Worm (Caenorhabditis elegans) whole organism, L1 larva: Measurements from ENCODE around the gene nlg-1.

Experiments used
- C16A3.4 ChIP-seq: fragments of 150-350 bp; optimal IDR thresholded peaks from 2 replicates; lab custom pipeline; 2014; ENCODE audit warnings: missing biosample characterization, missing genetic modification characterization
- ceh-82 ChIP-seq, 3 experiments: fragments of 150-350 bp in 1 of 3; sonication (generic microtip) in 2 of 3; optimal IDR thresholded peaks; 2 replicates each; lab custom pipeline; 2014 to 2017; ENCODE audit warnings: missing biosample characterization in 3 of 3, missing genetic modification characterization in 3 of 3
- dsc-1 ChIP-seq: sonication (generic microtip); optimal IDR thresholded peaks from 2 replicates; lab custom pipeline; 2016; ENCODE audit warnings: mild to moderate bottlenecking, missing genetic modification characterization, missing compliant biosample characterization
- jun-1 ChIP-seq: fragments of 150-350 bp; optimal IDR thresholded peaks from 2 replicates; lab custom pipeline; 2014; ENCODE audit warnings: missing biosample characterization, missing genetic modification reagents, missing genetic modification characterization
- lin-35 ChIP-seq, 2 experiments: fragments of 150-350 bp; optimal IDR thresholded peaks; 2 replicates each; lab custom pipeline; 2014; ENCODE audit warnings: missing biosample characterization in 2 of 2, missing genetic modification characterization in 2 of 2, missing genetic modification reagents in 2 of 2
- lsy-2 ChIP-seq, 2 experiments: fragments of 150-350 bp; optimal IDR thresholded peaks; 2 replicates each; lab custom pipeline; 2014; ENCODE audit warnings: missing biosample characterization in 2 of 2, missing genetic modification characterization in 2 of 2
- nhr-12 ChIP-seq: sonication (generic microtip); optimal IDR thresholded peaks from 2 replicates; lab custom pipeline; 2017; ENCODE audit warnings: missing biosample characterization, missing genetic modification characterization
- nhr-77 ChIP-seq: fragments of 150-350 bp; optimal IDR thresholded peaks from 2 replicates; lab custom pipeline; 2014; ENCODE audit warnings: missing biosample characterization, missing genetic modification characterization
- nhr-90 ChIP-seq: sonication (generic microtip); optimal IDR thresholded peaks from 2 replicates; lab custom pipeline; 2016; ENCODE audit warnings: mild to moderate bottlenecking, missing genetic modification characterization, missing compliant biosample characterization; ENCODE audit not compliant: poor library complexity
- snpc-4 ChIP-seq: fragments of 150-350 bp; optimal IDR thresholded peaks from 2 replicates; lab custom pipeline; 2014; ENCODE audit warnings: missing biosample characterization, missing genetic modification characterization
- tbx-2 ChIP-seq: sonication (generic microtip); optimal IDR thresholded peaks from 2 replicates; lab custom pipeline; 2016; ENCODE audit warnings: missing genetic modification characterization, missing compliant biosample characterization
- zag-1 ChIP-seq: fragments of 150-350 bp; optimal IDR thresholded peaks from 2 replicates; lab custom pipeline; 2014; ENCODE audit warnings: missing biosample characterization, missing genetic modification characterization

DNA sequence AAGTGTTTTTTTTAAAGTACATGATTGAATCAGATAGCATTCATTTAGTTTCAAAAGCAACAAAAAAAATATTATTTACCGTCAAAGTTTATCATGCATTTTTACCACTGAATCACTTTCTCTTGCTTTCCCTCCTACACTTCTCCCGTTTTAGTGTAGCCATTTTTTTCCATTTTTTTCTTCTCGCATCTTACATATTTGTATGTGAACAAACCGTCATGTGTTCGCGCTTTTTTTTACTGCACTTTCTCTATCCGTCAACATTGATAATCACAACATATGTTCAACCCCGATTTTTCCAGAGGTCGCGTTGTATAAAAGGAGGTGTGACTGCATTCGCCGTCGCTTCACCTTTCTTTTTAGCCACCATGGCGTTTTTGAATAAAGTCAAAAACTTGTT is 45.9 kb upstream of the nlg-1 start, which contains the start of gene gck-4:
- TF ChIP-seq dsc-1 (tag; lab: Kevin White, UChicago), result no peak
- TF ChIP-seq nhr-90 (tag; lab: Kevin White, UChicago), result no peak
- TF ChIP-seq nhr-77 (tag; lab: Kevin White, UChicago), result no peak
- no peak for TF ChIP-seq snpc-4 (tag; lab: Kevin White, UChicago)
- no peak for TF ChIP-seq zag-1 (tag; lab: Kevin White, UChicago)
- no peak for TF ChIP-seq lin-35 (GFP tag; optimal IDR thresholded peaks at IDR 0.05; lab: Kevin White, UChicago)
- TF ChIP-seq C16A3.4 (tag; lab: Kevin White, UChicago), result no peak
- no peak for TF ChIP-seq tbx-2
- no peak for TF ChIP-seq lsy-2 (tag; optimal IDR thresholded peaks at IDR 0.05; lab: Kevin White, UChicago)
- TF ChIP-seq ceh-82 (tag; optimal IDR thresholded peaks at IDR 0.05; lab: Kevin White, UChicago), result no peak
- TF ChIP-seq nhr-12 (tag; lab: Kevin White, UChicago), result no peak
- TF ChIP-seq jun-1 (tag; lab: Kevin White, UChicago), result no peak
